Fruit fly (Drosophila melanogaster): ENCODE data around the gene CG7600.

DNA sequence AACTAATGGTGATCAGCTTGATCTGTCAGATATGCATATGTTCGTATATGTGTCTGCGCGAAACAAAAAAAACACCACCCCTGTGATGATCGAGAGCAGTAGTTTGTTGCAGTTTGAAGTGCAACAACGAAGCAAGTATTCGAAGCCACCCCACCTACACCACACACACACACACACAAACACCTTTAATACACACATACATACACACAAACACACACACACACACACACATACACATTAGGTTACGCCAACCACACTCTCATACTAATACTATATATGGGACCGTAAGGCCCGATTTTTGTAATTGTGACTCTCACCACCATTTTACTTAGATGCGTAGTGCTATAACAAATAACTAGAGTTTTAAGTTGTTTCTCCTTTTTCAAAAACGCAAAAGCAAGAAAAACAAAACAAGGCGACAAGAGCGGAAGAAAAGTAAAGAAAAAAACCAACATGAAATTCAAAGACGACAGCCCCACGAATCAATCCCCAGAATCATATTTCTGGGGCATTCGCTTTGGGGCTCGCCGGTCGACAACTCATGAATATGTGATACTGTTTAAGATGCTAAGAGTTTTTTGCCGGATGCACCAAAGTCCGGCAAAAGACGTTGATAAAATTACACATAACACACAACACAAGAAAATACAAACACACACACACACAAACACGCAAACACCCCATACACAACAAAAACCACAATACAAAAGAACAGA, 44.0 kb downstream of the CG7600 start:
- no peak for TF ChIP-seq CG4854 (GFP tag; optimal IDR thresholded peaks at IDR 0.05)
- TF ChIP-seq CG8944 (GFP tag; optimal IDR thresholded peaks at IDR 0.05), result no peak
- no peak for TF ChIP-seq Ets65A (GFP tag)
